Worm (Caenorhabditis elegans) whole organism, early embryonic: ENCODE data around the gene ttx-1.

Experiments used
- B0310.2 ChIP-seq: sonication (generic microtip); optimal IDR thresholded peaks from 2 replicates; lab custom pipeline; 2016; ENCODE audit warnings: mild to moderate bottlenecking, missing genetic modification characterization, missing compliant biosample characterization
- F13C5.2 ChIP-seq: sonication (generic microtip); optimal IDR thresholded peaks from 2 replicates; lab custom pipeline; 2017; ENCODE audit warnings: mild to moderate bottlenecking, missing genetic modification characterization, inconsistent platforms, missing compliant biosample characterization
- aly-1 ChIP-seq: sonication (generic microtip); optimal IDR thresholded peaks from 2 replicates; lab custom pipeline; 2016; ENCODE audit warnings: missing genetic modification characterization, missing compliant biosample characterization
- ama-1 ChIP-seq: fragments of 150-350 bp; optimal IDR thresholded peaks from 2 replicates; lab custom pipeline; 2014
- ceh-13 ChIP-seq: fragments of 200-800 bp; sonication (Bioruptor generic); optimal IDR thresholded peaks from 2 replicates; lab custom pipeline; 2018; ENCODE audit warnings: mild to moderate bottlenecking, missing genetic modification characterization, missing compliant biosample characterization
- ceh-36 ChIP-seq: sonication (generic microtip); optimal IDR thresholded peaks from 2 replicates; lab custom pipeline; 2016; ENCODE audit warnings: missing genetic modification characterization, inconsistent platforms, missing compliant biosample characterization
- ets-7 ChIP-seq: sonication (generic microtip); optimal IDR thresholded peaks from 2 replicates; lab custom pipeline; 2016; ENCODE audit warnings: missing genotype, missing genetic modification characterization, missing compliant biosample characterization
- flt-1 ChIP-seq: fragments of 200-800 bp; sonication (Bioruptor generic); IDR thresholded peaks from 2 replicates; pipeline ENCODE4 v1.3.6; 2022; ENCODE audit warnings: missing genetic modification characterization, missing compliant biosample characterization
- hmbx-1 ChIP-seq: sonication (generic microtip); optimal IDR thresholded peaks from 2 replicates; lab custom pipeline; 2016; ENCODE audit warnings: mild to moderate bottlenecking, missing genetic modification characterization, missing compliant biosample characterization
- hmg-4 ChIP-seq: fragments of 200-800 bp; sonication (Bioruptor generic); optimal IDR thresholded peaks from 2 replicates; lab custom pipeline; 2018; ENCODE audit warnings: mild to moderate bottlenecking, missing genetic modification characterization, missing compliant biosample characterization
- hnd-1 ChIP-seq: sonication (generic microtip); optimal IDR thresholded peaks from 2 replicates; lab custom pipeline; 2016; ENCODE audit warnings: missing genetic modification characterization, missing compliant biosample characterization
- pes-1 ChIP-seq: fragments of 200-800 bp; sonication (Bioruptor generic); IDR thresholded peaks from 2 replicates; pipeline ENCODE4 v1.3.6; 2022; ENCODE audit warnings: missing genetic modification reagents, missing genetic modification characterization, missing compliant biosample characterization
- scrt-1 ChIP-seq: fragments of 200-800 bp; sonication (Bioruptor generic); IDR thresholded peaks from 2 replicates; pipeline ENCODE4 v1.3.6; 2022; ENCODE audit warnings: missing genetic modification characterization, missing compliant biosample characterization
- sea-1 ChIP-seq: fragments of 200-800 bp; sonication (Bioruptor generic); conservative IDR thresholded peaks from 2 replicates; pipeline ENCODE4 v1.3.6; 2022; ENCODE audit warnings: missing genetic modification characterization, missing compliant biosample characterization
- tbx-11 ChIP-seq: fragments of 200-800 bp; sonication (Bioruptor generic); IDR thresholded peaks from 2 replicates; pipeline ENCODE4 v1.3.6; 2022; ENCODE audit warnings: missing genetic modification characterization, missing compliant biosample characterization
- tbx-37 ChIP-seq: fragments of 200-800 bp; sonication (Bioruptor generic); conservative IDR thresholded peaks from 2 replicates; pipeline ENCODE4 v1.3.6; 2022; ENCODE audit warnings: missing genetic modification reagents, missing genetic modification characterization, missing compliant biosample characterization
- tra-4 ChIP-seq: sonication (generic microtip); optimal IDR thresholded peaks from 2 replicates; lab custom pipeline; 2017; ENCODE audit warnings: missing genetic modification characterization, missing compliant biosample characterization

Gene ttx-1

ce11 chrV:20037287-20037686, 26.7 kb downstream of the ttx-1 start, which contains the start of gene Y113G7A.16:
Gene Y113G7A.16, plus strand, starts transcription at chrV:20037587.
- no peak for TF ChIP-seq tra-4 (tag; lab: Kevin White, UChicago)
- no peak for TF ChIP-seq F13C5.2 (tag; lab: Kevin White, UChicago)
- no peak for TF ChIP-seq ets-7 (tag; lab: Kevin White, UChicago)
- TF ChIP-seq ama-1 = no peak
- no peak for TF ChIP-seq sea-1
- no peak for TF ChIP-seq flt-1
- TF ChIP-seq tbx-37 (GFP tag; lab: Robert Waterston, UW) = no peak
- no peak for TF ChIP-seq hmg-4 (GFP tag; lab: Kevin White, UChicago)

- TF ChIP-seq sea-1 (no peak), hnd-1 (tag; lab: Kevin White, UChicago) (no peak), hmbx-1 (no peak), ceh-13 (no peak), tbx-11 (GFP tag; lab: Robert Waterston, UW) (no peak), flt-1 (no peak), F13C5.2 (tag; lab: Kevin White, UChicago) (no peak), ets-7 (tag; lab: Kevin White, UChicago) (no peak), scrt-1 (no peak), tbx-37 (GFP tag; lab: Robert Waterston, UW) (no peak), aly-1 (tag; lab: Kevin White, UChicago) (no peak), tra-4 (tag; lab: Kevin White, UChicago) (no peak), ama-1 (no peak), pes-1 (GFP tag; lab: Robert Waterston, UW) (no peak), B0310.2 (tag; lab: Kevin White, UChicago) (no peak), ceh-36 (tag; lab: Kevin White, UChicago) (no peak), hmg-4 (GFP tag; lab: Kevin White, UChicago) (no peak)
Measured at ce11 chrV:20034912-20035311, 29.1 kb downstream of the ttx-1 start.

- TF ChIP-seq tra-4 (tag; lab: Kevin White, UChicago) = no peak
- TF ChIP-seq flt-1 = no peak
- no peak for TF ChIP-seq ama-1
- TF ChIP-seq tbx-11 (GFP tag; lab: Robert Waterston, UW) = no peak
- TF ChIP-seq ceh-13 = no peak
- TF ChIP-seq hnd-1 (tag; lab: Kevin White, UChicago) = no peak
- no peak for TF ChIP-seq aly-1 (tag; lab: Kevin White, UChicago)
- no peak for TF ChIP-seq scrt-1
- TF ChIP-seq ceh-36 (tag; lab: Kevin White, UChicago) = no peak
- no peak for TF ChIP-seq ets-7 (tag; lab: Kevin White, UChicago)
- no peak for TF ChIP-seq F13C5.2 (tag; lab: Kevin White, UChicago)
- no peak for TF ChIP-seq hmbx-1
- no peak for TF ChIP-seq sea-1
- no peak for TF ChIP-seq hmg-4 (GFP tag; lab: Kevin White, UChicago)
Measured at ce11 chrV:20022996-20023456, 41.0 kb downstream of the ttx-1 start, which contains the start of gene lgc-55. Gene lgc-55, plus strand, starts transcription at chrV:20023046.

- TF ChIP-seq hnd-1 (tag; lab: Kevin White, UChicago) (no peak), B0310.2 (tag; lab: Kevin White, UChicago) (no peak)
Measured at ce11 chrV:20021347-20021746, 42.6 kb downstream of the ttx-1 start.

ce11 chrV:20011654-20012053, 52.3 kb downstream of the ttx-1 start, which contains the start of gene Y60A3A.21:
Gene Y60A3A.21, plus strand, starts transcription at chrV:20011954.
- TF ChIP-seq ceh-36 (tag; lab: Kevin White, UChicago) (no peak), ceh-13 (no peak), flt-1 (no peak)

- TF ChIP-seq ama-1 (no peak), hnd-1 (tag; lab: Kevin White, UChicago) (no peak), tbx-11 (GFP tag; lab: Robert Waterston, UW) (no peak), flt-1 (no peak), ets-7 (tag; lab: Kevin White, UChicago) (no peak), hmg-4 (GFP tag; lab: Kevin White, UChicago) (no peak), hmbx-1 (no peak), ceh-36 (tag; lab: Kevin White, UChicago) (no peak), ceh-13 (no peak), F13C5.2 (tag; lab: Kevin White, UChicago) (no peak)
Measured at ce11 chrV:20011199-20011598, 52.8 kb downstream of the ttx-1 start.

- no peak for TF ChIP-seq pes-1 (GFP tag; lab: Robert Waterston, UW)
- no peak for TF ChIP-seq ama-1
- TF ChIP-seq tbx-37 (GFP tag; lab: Robert Waterston, UW) = no peak
- no peak for TF ChIP-seq B0310.2 (tag; lab: Kevin White, UChicago)
- no peak for TF ChIP-seq scrt-1
- TF ChIP-seq ets-7 (tag; lab: Kevin White, UChicago) = no peak
- no peak for TF ChIP-seq ceh-13
- no peak for TF ChIP-seq hmg-4 (GFP tag; lab: Kevin White, UChicago)
Measured at ce11 chrV:20007470-20007869, 56.5 kb downstream of the ttx-1 start, which contains the start of gene Y60A3A.23. Gene Y60A3A.23, plus strand, starts transcription at chrV:20007770.

- no peak for TF ChIP-seq hmbx-1
- no peak for TF ChIP-seq ets-7 (tag; lab: Kevin White, UChicago)
- no peak for TF ChIP-seq aly-1 (tag; lab: Kevin White, UChicago)
- no peak for TF ChIP-seq scrt-1
- no peak for TF ChIP-seq flt-1
- TF ChIP-seq pes-1 (GFP tag; lab: Robert Waterston, UW) = no peak
- no peak for TF ChIP-seq ceh-13
- no peak for TF ChIP-seq tra-4 (tag; lab: Kevin White, UChicago)
- no peak for TF ChIP-seq B0310.2 (tag; lab: Kevin White, UChicago)
- TF ChIP-seq F13C5.2 (tag; lab: Kevin White, UChicago) = peak; percentile 52
- TF ChIP-seq hmg-4 (GFP tag; lab: Kevin White, UChicago) = peak; percentile 61
Measured at ce11 chrV:20005724-20006132, 58.2 kb downstream of the ttx-1 start.
